Worm (Caenorhabditis elegans): ENCODE measurements around the gene rpl-3.

DNA sequence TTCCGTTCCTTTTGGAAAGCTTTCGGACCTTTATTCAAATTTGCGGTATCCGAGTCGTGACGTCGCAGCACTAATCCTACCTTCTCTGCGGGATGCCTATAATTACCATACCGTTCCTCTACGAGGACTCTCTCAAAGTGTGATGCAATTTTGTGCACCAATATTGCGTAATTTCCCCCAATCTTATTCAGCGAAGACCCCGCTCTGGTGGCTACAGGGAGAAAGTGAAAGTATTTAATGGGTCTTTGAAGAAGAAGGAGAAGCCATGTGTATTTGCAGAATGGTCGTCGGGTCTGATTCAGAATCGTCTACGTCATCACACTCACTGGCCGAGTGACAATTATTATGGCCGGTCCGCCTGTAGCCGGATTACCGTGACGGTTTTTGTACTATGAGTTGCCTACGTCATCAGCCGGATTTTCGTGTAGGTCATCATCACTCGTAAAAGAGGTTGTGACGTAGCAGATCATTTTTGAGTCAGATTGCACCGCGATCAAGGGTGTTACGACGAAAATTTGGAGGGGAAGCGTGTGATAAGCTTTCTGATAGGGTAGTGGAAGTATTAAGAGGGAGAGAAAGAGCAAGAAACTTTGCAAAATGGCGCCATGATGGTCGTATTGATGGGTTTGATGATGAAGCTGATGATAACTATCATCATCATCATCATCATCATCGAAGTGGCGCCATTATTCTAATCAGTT lies 8.7 kb downstream of the rpl-3 start:
- TF ChIP-seq xbp-1 (tag; optimal IDR thresholded peaks at IDR 0.05) (no peak), alr-1 (tag; optimal IDR thresholded peaks at IDR 0.05; ENCODE audit: borderline replicate concordance) (no peak), lin-39 (tag; optimal IDR thresholded peaks at IDR 0.05) (no peak), lin-35 (GFP tag; optimal IDR thresholded peaks at IDR 0.05) (no peak), ceh-82 (tag; optimal IDR thresholded peaks at IDR 0.05) (no peak), nhr-237 (tag; optimal IDR thresholded peaks at IDR 0.05) (no peak), fkh-10 (GFP tag; optimal IDR thresholded peaks at IDR 0.05) (no peak), elt-3 (tag; optimal IDR thresholded peaks at IDR 0.05) (no peak), elt-2 (tag; optimal IDR thresholded peaks at IDR 0.05) (peak; percentile 52)

Measured in whole organism, L1 larva.